Fruit fly (Drosophila melanogaster): Measurements from ENCODE around the gene CG11597.

Gene CG11597

DNA sequence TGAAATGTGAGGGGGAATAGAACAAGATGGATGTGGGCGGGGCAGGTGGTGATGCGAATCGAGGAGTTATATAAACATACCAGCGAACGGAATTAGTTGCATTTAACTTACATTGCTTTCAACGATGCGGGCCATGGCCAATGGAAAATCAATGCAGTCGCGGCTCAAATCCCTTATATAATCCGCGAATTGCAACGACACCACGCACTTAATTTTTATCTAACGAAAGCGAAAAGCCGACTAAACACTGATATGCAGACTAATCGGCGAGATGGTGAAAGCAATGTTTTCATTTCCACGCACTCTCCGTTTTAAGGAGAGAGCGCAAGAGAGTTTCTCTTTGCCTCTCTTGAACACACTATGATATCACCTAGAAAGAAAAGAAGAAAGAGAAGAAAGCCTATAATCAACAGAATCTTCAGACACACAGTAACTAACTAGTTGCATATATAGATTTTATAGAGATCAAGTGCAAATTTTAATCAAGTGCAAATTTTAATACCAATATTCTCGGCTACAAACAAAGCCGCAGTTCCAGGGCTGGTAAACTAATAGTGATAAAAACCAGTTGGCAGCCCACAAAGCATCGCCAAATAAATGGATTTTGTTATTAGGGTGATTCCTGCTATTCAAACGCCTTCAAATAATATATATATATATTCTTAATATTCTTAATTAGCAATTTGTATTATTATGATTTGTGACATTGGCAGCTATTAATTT is at the start of gene CG11597, which contains the start of gene CG5946:
TSS of gene CG11597 (minus strand) at position 553 of the 723 bp plus-strand sequence.
TSS of gene CG5946 (minus strand) at position 553 of the 723 bp plus-strand sequence.
- no peak for TF ChIP-seq Clk (GFP tag; optimal IDR thresholded peaks at IDR 0.05)

dm6 chr3L:11871205-11871604 is 49.1 kb upstream of the CG11597 start, which contains the start of gene CG5906:
CG5906 (minus strand) TSS chr3L:11871305.
- no peak for TF ChIP-seq CG1620 (GFP tag; optimal IDR thresholded peaks at IDR 0.05)
- no peak for TF ChIP-seq Mnt (GFP tag; optimal IDR thresholded peaks at IDR 0.05)
- TF ChIP-seq CG7045 (GFP tag; optimal IDR thresholded peaks at IDR 0.05) = no peak
- TF ChIP-seq cic (GFP tag; optimal IDR thresholded peaks at IDR 0.05) = no peak
- TF ChIP-seq CG33017 (tag; optimal IDR thresholded peaks at IDR 0.05) = no peak
- no peak for TF ChIP-seq pad (GFP tag; optimal IDR thresholded peaks at IDR 0.05)
- TF ChIP-seq tj (GFP tag; optimal IDR thresholded peaks at IDR 0.05) = no peak
- TF ChIP-seq CG12768 (GFP tag; optimal IDR thresholded peaks at IDR 0.05) = no peak
- TF ChIP-seq cnc (optimal IDR thresholded peaks at IDR 0.05) = no peak
- no peak for TF ChIP-seq CG11617 (GFP tag; optimal IDR thresholded peaks at IDR 0.05)
- TF ChIP-seq toe (GFP tag; optimal IDR thresholded peaks at IDR 0.05) = no peak

DNA sequence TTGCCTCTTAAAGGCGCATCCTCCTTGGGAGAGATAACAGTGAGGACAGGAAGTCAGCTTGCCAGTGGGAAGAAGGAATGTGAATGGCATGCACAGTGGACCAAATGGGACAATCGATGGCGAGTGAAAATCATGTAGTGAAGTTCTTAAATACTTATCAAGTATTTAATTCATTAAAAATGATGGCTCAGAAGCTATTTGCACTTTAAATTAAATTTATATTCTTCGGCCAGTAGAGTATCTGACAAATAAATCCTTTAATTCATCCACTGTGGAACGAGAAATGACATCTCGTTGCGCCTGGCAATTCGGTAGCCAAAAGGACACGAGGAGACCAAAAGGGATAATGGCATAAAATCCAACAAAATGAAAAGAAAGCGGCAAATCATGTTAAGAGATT is 47.3 kb upstream of the CG11597 start:
- TF ChIP-seq cnc (optimal IDR thresholded peaks at IDR 0.05) = no peak
- no peak for TF ChIP-seq CG33017 (tag; optimal IDR thresholded peaks at IDR 0.05)
- TF ChIP-seq CG1620 (GFP tag; optimal IDR thresholded peaks at IDR 0.05) = no peak
- TF ChIP-seq Mnt (GFP tag; optimal IDR thresholded peaks at IDR 0.05) = no peak
- TF ChIP-seq Crg-1 (GFP tag; optimal IDR thresholded peaks at IDR 0.05) = no peak
- TF ChIP-seq CG7045 (GFP tag; optimal IDR thresholded peaks at IDR 0.05) = no peak
- no peak for TF ChIP-seq bab1 (GFP tag; optimal IDR thresholded peaks at IDR 0.05)
- TF ChIP-seq ovo (GFP tag; optimal IDR thresholded peaks at IDR 0.05) = no peak
- TF ChIP-seq cic (GFP tag; optimal IDR thresholded peaks at IDR 0.05) = no peak
- TF ChIP-seq CG14711 (tag; optimal IDR thresholded peaks at IDR 0.05) = no peak
- TF ChIP-seq CG7101 (tag; optimal IDR thresholded peaks at IDR 0.05) = no peak
- TF ChIP-seq pad (GFP tag; optimal IDR thresholded peaks at IDR 0.05) = no peak
- TF ChIP-seq tj (GFP tag; optimal IDR thresholded peaks at IDR 0.05) = no peak
- no peak for TF ChIP-seq toe (GFP tag; optimal IDR thresholded peaks at IDR 0.05)

DNA sequence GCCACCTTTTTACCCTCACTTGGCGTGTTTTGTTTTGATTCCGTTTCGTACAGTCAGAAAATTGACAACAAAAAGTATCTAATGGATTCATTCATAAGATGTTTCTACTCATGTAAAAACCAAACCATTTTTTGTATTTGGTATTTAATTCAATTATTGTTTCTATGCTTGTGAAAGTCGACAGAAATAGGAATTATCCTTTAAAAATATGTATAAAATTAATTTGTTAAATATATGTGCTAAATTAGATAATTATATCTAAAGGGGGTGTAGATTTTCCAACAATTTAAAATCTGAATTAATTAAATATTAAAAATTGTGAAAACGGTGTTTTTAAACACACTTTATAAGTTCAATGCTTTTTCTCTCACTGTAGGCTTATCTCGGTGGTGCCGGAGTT is 41.5 kb upstream of the CG11597 start:
- no peak for TF ChIP-seq cic (GFP tag; optimal IDR thresholded peaks at IDR 0.05)
- no peak for TF ChIP-seq cnc (optimal IDR thresholded peaks at IDR 0.05)
- TF ChIP-seq CG5204 (GFP tag; optimal IDR thresholded peaks at IDR 0.05) = no peak
- no peak for TF ChIP-seq CG11617 (GFP tag; optimal IDR thresholded peaks at IDR 0.05)
- no peak for TF ChIP-seq CG12768 (GFP tag; optimal IDR thresholded peaks at IDR 0.05)
- no peak for TF ChIP-seq ovo (GFP tag; optimal IDR thresholded peaks at IDR 0.05)
- no peak for TF ChIP-seq CG7045 (GFP tag; optimal IDR thresholded peaks at IDR 0.05)
- no peak for TF ChIP-seq tj (GFP tag; optimal IDR thresholded peaks at IDR 0.05)
- no peak for TF ChIP-seq pad (GFP tag; optimal IDR thresholded peaks at IDR 0.05)
- TF ChIP-seq CG33017 (tag; optimal IDR thresholded peaks at IDR 0.05) = no peak
- no peak for TF ChIP-seq Crg-1 (GFP tag; optimal IDR thresholded peaks at IDR 0.05)
- TF ChIP-seq Hr96 (GFP tag; optimal IDR thresholded peaks at IDR 0.05) = no peak
- TF ChIP-seq CG14711 (tag; optimal IDR thresholded peaks at IDR 0.05) = no peak
- no peak for TF ChIP-seq Clk (GFP tag; optimal IDR thresholded peaks at IDR 0.05)
- TF ChIP-seq CG1620 (GFP tag; optimal IDR thresholded peaks at IDR 0.05) = no peak
- TF ChIP-seq Mnt (GFP tag; optimal IDR thresholded peaks at IDR 0.05) = no peak

- TF ChIP-seq Crg-1 (GFP tag; optimal IDR thresholded peaks at IDR 0.05) = no peak
- no peak for TF ChIP-seq kay (GFP tag; ENCODE audit: borderline replicate concordance)
- no peak for TF ChIP-seq Clk (GFP tag; optimal IDR thresholded peaks at IDR 0.05)
- no peak for TF ChIP-seq CG1620 (GFP tag; optimal IDR thresholded peaks at IDR 0.05)
- no peak for TF ChIP-seq cnc (optimal IDR thresholded peaks at IDR 0.05)
- TF ChIP-seq toe (GFP tag; optimal IDR thresholded peaks at IDR 0.05) = no peak
- TF ChIP-seq pad (GFP tag; optimal IDR thresholded peaks at IDR 0.05) = no peak
- TF ChIP-seq CG7101 (tag; optimal IDR thresholded peaks at IDR 0.05) = no peak
- TF ChIP-seq CG12768 (GFP tag; optimal IDR thresholded peaks at IDR 0.05) = no peak
- TF ChIP-seq CG11617 (GFP tag; optimal IDR thresholded peaks at IDR 0.05) = no peak
- no peak for TF ChIP-seq bab1 (GFP tag; optimal IDR thresholded peaks at IDR 0.05)
- no peak for TF ChIP-seq tj (GFP tag; optimal IDR thresholded peaks at IDR 0.05)
- no peak for TF ChIP-seq cic (GFP tag; optimal IDR thresholded peaks at IDR 0.05)
- no peak for TF ChIP-seq CG14711 (tag; optimal IDR thresholded peaks at IDR 0.05)
- TF ChIP-seq CG7045 (GFP tag; optimal IDR thresholded peaks at IDR 0.05) = no peak
- no peak for TF ChIP-seq Mnt (GFP tag; optimal IDR thresholded peaks at IDR 0.05)
- TF ChIP-seq Hr96 (GFP tag; optimal IDR thresholded peaks at IDR 0.05) = no peak
- TF ChIP-seq CG33017 (tag; optimal IDR thresholded peaks at IDR 0.05) = no peak
- no peak for TF ChIP-seq CG5204 (GFP tag; optimal IDR thresholded peaks at IDR 0.05)
These were observed 40.2 kb upstream of the CG11597 start for dm6 chr3L:11862266-11862665.

dm6 chr3L:11858745-11859144 is 36.7 kb upstream of the CG11597 start:
- no peak for TF ChIP-seq Crg-1 (GFP tag; optimal IDR thresholded peaks at IDR 0.05)

dm6 chr3L:11852924-11853323 is 30.8 kb upstream of the CG11597 start:
- no peak for TF ChIP-seq Mnt (GFP tag; optimal IDR thresholded peaks at IDR 0.05)
- no peak for TF ChIP-seq ovo (GFP tag; optimal IDR thresholded peaks at IDR 0.05)
- TF ChIP-seq toe (GFP tag; optimal IDR thresholded peaks at IDR 0.05) = no peak
- TF ChIP-seq CG33017 (tag; optimal IDR thresholded peaks at IDR 0.05) = no peak
- no peak for TF ChIP-seq CG11617 (GFP tag; optimal IDR thresholded peaks at IDR 0.05)
- TF ChIP-seq CG5204 (GFP tag; optimal IDR thresholded peaks at IDR 0.05) = no peak
- TF ChIP-seq CG7045 (GFP tag; optimal IDR thresholded peaks at IDR 0.05) = no peak
- TF ChIP-seq cic (GFP tag; optimal IDR thresholded peaks at IDR 0.05) = no peak
- TF ChIP-seq CG12768 (GFP tag; optimal IDR thresholded peaks at IDR 0.05) = no peak
- TF ChIP-seq cnc (optimal IDR thresholded peaks at IDR 0.05) = no peak
- TF ChIP-seq CG14711 (tag; optimal IDR thresholded peaks at IDR 0.05) = no peak
- no peak for TF ChIP-seq bab1 (GFP tag; optimal IDR thresholded peaks at IDR 0.05)
- TF ChIP-seq Crg-1 (GFP tag; optimal IDR thresholded peaks at IDR 0.05) = no peak
- no peak for TF ChIP-seq CG1620 (GFP tag; optimal IDR thresholded peaks at IDR 0.05)
- TF ChIP-seq kay (GFP tag; ENCODE audit: borderline replicate concordance) = no peak
